Fruit fly (Drosophila melanogaster): ENCODE data around the gene CG5282.

Gene CG5282

dm6 chr3L:20452813-20453682 lies 27.2 kb upstream of the CG5282 start, which contains the start of gene CG5199 (continued):
- TF ChIP-seq dpn (GFP tag; optimal IDR thresholded peaks at IDR 0.05) (peak; percentile 12 to 53), bab2 (GFP tag; optimal IDR thresholded peaks at IDR 0.05) (peak; percentile 35), CG10274 (GFP tag; optimal IDR thresholded peaks at IDR 0.05) (peak; percentile 20), CG3407 (GFP tag; optimal IDR thresholded peaks at IDR 0.05) (no peak), danr (GFP tag; IDR thresholded peaks at IDR 0.05) (peak; percentile 41; the same call in 1 of the 2 replicates), insv (GFP tag; optimal IDR thresholded peaks at IDR 0.05) (peak in 1 of 2 experiments; percentile 44), Sry-δ (GFP tag; optimal IDR thresholded peaks at IDR 0.05) (peak; percentile 89), slou (GFP tag; optimal IDR thresholded peaks at IDR 0.05) (peak; percentile 42), CG10321 (GFP tag; IDR thresholded peaks at IDR 0.05) (no peak), CG14860 (GFP tag; IDR thresholded peaks at IDR 0.05; ENCODE audit: partially characterized antibody) (peak; percentile 62; the same call in 2 of the 3 replicates), nom (GFP tag; optimal IDR thresholded peaks at IDR 0.05) (no peak), CG6813 (GFP tag; optimal IDR thresholded peaks at IDR 0.05) (peak; percentile 37), kni (GFP tag; optimal IDR thresholded peaks at IDR 0.05) (no peak), NC2α (GFP tag; optimal IDR thresholded peaks at IDR 0.05) (no peak), ab (GFP tag; optimal IDR thresholded peaks at IDR 0.05) (no peak), Abd-B (GFP tag; optimal IDR thresholded peaks at IDR 0.05) (peak; percentile 91), zf30C (GFP tag; optimal IDR thresholded peaks at IDR 0.05) (peak; percentile 86), CTCF (GFP tag; optimal IDR thresholded peaks at IDR 0.05) (no peak), Hr51 (GFP tag; optimal IDR thresholded peaks at IDR 0.05) (peak; percentile 0 to 65), CG12071 (GFP tag; optimal IDR thresholded peaks at IDR 0.05) (no peak), cg (GFP tag; optimal IDR thresholded peaks at IDR 0.05) (no peak), Chrac-16 (GFP tag; optimal IDR thresholded peaks at IDR 0.05) (peak; percentile 72), nerfin-1 (tag; optimal IDR thresholded peaks at IDR 0.05) (no peak), CG6791 (GFP tag; IDR thresholded peaks at IDR 0.05; ENCODE audit: partially characterized antibody) (peak; percentile 75), CG13296 (GFP tag; optimal IDR thresholded peaks at IDR 0.05) (peak; percentile 54), CG12391 (tag; optimal IDR thresholded peaks at IDR 0.05) (peak; percentile 80), amos (GFP tag; IDR thresholded peaks at IDR 0.05; ENCODE audit: partially characterized antibody) (peak; percentile 88), trem (tag; optimal IDR thresholded peaks at IDR 0.05) (peak; percentile 93), CG1603 (tag; optimal IDR thresholded peaks at IDR 0.05) (peak; percentile 46), CG10267 (tag; optimal IDR thresholded peaks at IDR 0.05) (peak; percentile 69), CG2129 (GFP tag; IDR thresholded peaks at IDR 0.05; ENCODE audit: partially characterized antibody) (peak; percentile 61; the same call in 1 of the 2 replicates), CG34422 (GFP tag; IDR thresholded peaks at IDR 0.05) (peak; percentile 57), CG11560 (tag; IDR thresholded peaks at IDR 0.05) (peak; percentile 56; the same call in 1 of the 3 replicates), mld (GFP tag; IDR thresholded peaks at IDR 0.05; ENCODE audit: partially characterized antibody) (no peak), Lpt (GFP tag; optimal IDR thresholded peaks at IDR 0.05) (no peak), pum (GFP tag; optimal IDR thresholded peaks at IDR 0.05) (peak; percentile 49), CkIIα-i1 (GFP tag; IDR thresholded peaks at IDR 0.05) (no peak), CG16863 (GFP tag; optimal IDR thresholded peaks at IDR 0.05) (no peak), grn (GFP tag; optimal IDR thresholded peaks at IDR 0.05) (no peak), CG6689 (GFP tag; IDR thresholded peaks at IDR 0.05) (peak; percentile 66), YL-1 (GFP tag; optimal IDR thresholded peaks at IDR 0.05) (peak; percentile 41), nau (GFP tag; optimal IDR thresholded peaks at IDR 0.05) (no peak), Rfx (GFP tag; IDR thresholded peaks at IDR 0.05) (peak; percentile 67), dysf (GFP tag; IDR thresholded peaks at IDR 0.05) (peak; percentile 77), CG6683 (GFP tag; optimal IDR thresholded peaks at IDR 0.05) (peak; percentile 19), gt (GFP tag; IDR thresholded peaks at IDR 0.05) (no peak), sqz (GFP tag; optimal IDR thresholded peaks at IDR 0.05) (no peak), Dad (GFP tag; optimal IDR thresholded peaks at IDR 0.05) (no peak)

Data from whole organism, embryonic.